Worm (Caenorhabditis elegans): ENCODE data around the gene ZC518.8.

ce11 chrIV:12350235-12350634 lies 11.5 kb downstream of the ZC518.8 start:
- TF ChIP-seq tbx-2 (tag; optimal IDR thresholded peaks at IDR 0.05): no peak
- TF ChIP-seq elt-2 (tag; optimal IDR thresholded peaks at IDR 0.05): no peak
- TF ChIP-seq unc-86 (tag; optimal IDR thresholded peaks at IDR 0.05): no peak
- no peak for TF ChIP-seq pqm-1 (tag; optimal IDR thresholded peaks at IDR 0.05)
- TF ChIP-seq fkh-6 (tag; optimal IDR thresholded peaks at IDR 0.05): no peak

All from whole organism, late embryonic.